Worm (Caenorhabditis elegans) whole organism, L4/young adult: ENCODE results near the gene spl-1.

Source experiments
- W03F9.2 ChIP-seq: fragments of 150-350 bp; optimal IDR thresholded peaks from 2 replicates; lab custom pipeline; 2014; ENCODE audit warnings: missing biosample characterization, missing genetic modification characterization
- him-1 ChIP-seq: sonication (generic microtip); optimal IDR thresholded peaks from 2 replicates; lab custom pipeline; 2016; ENCODE audit warnings: missing genotype, missing genetic modification reagents, missing genetic modification characterization, missing compliant biosample characterization

- TF ChIP-seq him-1 (tag; lab: Kevin White, UChicago) (no peak), W03F9.2 (no peak)
Measured at ce11 chrIV:401395-401794, 18.4 kb upstream of the spl-1 start, which contains the start of gene gpa-4.
